Fruit fly (Drosophila melanogaster) whole organism, embryonic: ENCODE results near the gene CG34180.

Experiments
- Aef1 ChIP-seq: fragments of 200-800 bp; sonication (Bioruptor generic); IDR thresholded peaks from 3 replicates; pipeline ENCODE4 v1.3.6; 2022; ENCODE audit warnings: missing biosample characterization, missing genetic modification characterization
- BEAF-32 ChIP-seq: fragments of 200-800 bp; sonication (Bioruptor generic); optimal IDR thresholded peaks from 3 replicates; lab custom pipeline; 2017; ENCODE audit warnings: missing biosample characterization, missing genetic modification characterization, mild to moderate bottlenecking, moderate library complexity, missing genetic modification reagents
- CG10366 ChIP-seq: fragments of 200-800 bp; sonication (Bioruptor generic); IDR thresholded peaks from 2 replicates; pipeline ENCODE4 v1.3.6; 2022; ENCODE audit warnings: missing biosample characterization, missing genetic modification characterization
- CG1233 ChIP-seq: fragments of 200-800 bp; sonication (Bioruptor generic); optimal IDR thresholded peaks from 4 replicates; lab custom pipeline; 2018; ENCODE audit warnings: missing biosample characterization, mild to moderate bottlenecking, missing genetic modification characterization
- CG12391 ChIP-seq: fragments of 200-800 bp; sonication (Bioruptor generic); optimal IDR thresholded peaks from 3 replicates; lab custom pipeline; 2018; ENCODE audit warnings: missing biosample characterization, mild to moderate bottlenecking, missing genetic modification characterization, moderate library complexity
- CG14667 ChIP-seq: fragments of 200-800 bp; sonication (Bioruptor generic); IDR thresholded peaks from 2 replicates; pipeline ENCODE4 v1.3.6; 2022; ENCODE audit warnings: missing biosample characterization, missing genetic modification characterization
- CG1603 ChIP-seq: fragments of 200-800 bp; sonication (Bioruptor generic); optimal IDR thresholded peaks from 2 replicates; lab custom pipeline; 2019; ENCODE audit warnings: missing biosample characterization, mild to moderate bottlenecking, missing genetic modification characterization, moderate library complexity
- CG1792 ChIP-seq: fragments of 200-800 bp; sonication (Bioruptor generic); optimal IDR thresholded peaks from 2 replicates; lab custom pipeline; 2016; ENCODE audit warnings: missing biosample characterization, missing genetic modification characterization
- CG2116 ChIP-seq: fragments of 200-800 bp; sonication (Bioruptor generic); optimal IDR thresholded peaks from 3 replicates; lab custom pipeline; 2018; ENCODE audit warnings: missing biosample characterization, mild to moderate bottlenecking, missing genetic modification characterization
- CG31365 ChIP-seq: fragments of 200-800 bp; sonication (Bioruptor generic); optimal IDR thresholded peaks from 2 replicates; lab custom pipeline; 2018; ENCODE audit warnings: missing biosample characterization, mild to moderate bottlenecking, missing genetic modification characterization
- CG3281 ChIP-seq: fragments of 200-800 bp; sonication (Bioruptor generic); optimal IDR thresholded peaks from 3 replicates; lab custom pipeline; 2017; ENCODE audit warnings: missing biosample characterization, mild to moderate bottlenecking, missing genetic modification characterization
- CG4328 ChIP-seq: fragments of 200-800 bp; sonication (Bioruptor generic); optimal IDR thresholded peaks from 3 replicates; lab custom pipeline; 2017; ENCODE audit warnings: missing biosample characterization, missing genetic modification reagents, missing genetic modification characterization
- CG43689 ChIP-seq: fragments of 200-800 bp; sonication (Bioruptor generic); IDR thresholded peaks from 2 replicates; pipeline ENCODE4 v1.3.6; 2022; ENCODE audit warnings: missing biosample characterization, missing genetic modification characterization
- CG4617 ChIP-seq: fragments of 200-800 bp; sonication (Bioruptor generic); optimal IDR thresholded peaks from 3 replicates; lab custom pipeline; 2016; ENCODE audit warnings: missing biosample characterization, missing genetic modification characterization, borderline replicate concordance
- CG4854 ChIP-seq: fragments of 200-800 bp; sonication (Bioruptor generic); optimal IDR thresholded peaks from 2 replicates; lab custom pipeline; 2016; ENCODE audit warnings: missing biosample characterization, missing genetic modification characterization, inconsistent platforms
- CG5953 ChIP-seq: fragments of 200-800 bp; sonication (Bioruptor generic); IDR thresholded peaks from 2 replicates; pipeline ENCODE4 v1.3.6; 2022; ENCODE audit warnings: missing biosample characterization, missing genetic modification characterization
- CG6254 ChIP-seq: fragments of 200-800 bp; sonication (Bioruptor generic); optimal IDR thresholded peaks from 3 replicates; lab custom pipeline; 2017; ENCODE audit warnings: mild to moderate bottlenecking, missing biosample characterization, missing genetic modification reagents, missing genetic modification characterization
- CG6272 ChIP-seq: fragments of 200-800 bp; sonication (Bioruptor generic); IDR thresholded peaks from 2 replicates; pipeline ENCODE4 v1.3.6; 2022; ENCODE audit warnings: missing biosample characterization, missing genetic modification characterization
- CG8359 ChIP-seq: fragments of 200-800 bp; sonication (Bioruptor generic); optimal IDR thresholded peaks from 2 replicates; lab custom pipeline; 2017; ENCODE audit warnings: missing biosample characterization, mild to moderate bottlenecking, missing genetic modification characterization, borderline replicate concordance
- CrebB ChIP-seq: fragments of 200-800 bp; sonication (Bioruptor generic); optimal IDR thresholded peaks from 3 replicates; lab custom pipeline; 2018; ENCODE audit warnings: missing biosample characterization, mild to moderate bottlenecking, missing genetic modification characterization
- Dbx ChIP-seq: fragments of 200-800 bp; sonication (Bioruptor generic); IDR thresholded peaks from 3 replicates; pipeline ENCODE4 v1.3.6; 2022; ENCODE audit warnings: missing biosample characterization, missing genetic modification characterization
- Dll ChIP-seq: fragments of 200-800 bp; sonication (Bioruptor generic); IDR thresholded peaks from 4 replicates; pipeline ENCODE4 v1.3.6; 2022; ENCODE audit warnings: missing biosample characterization, missing genetic modification characterization; ENCODE audit not compliant: partially characterized antibody
- Dref ChIP-seq: fragments of 200-800 bp; sonication (Bioruptor generic); IDR thresholded peaks from 2 replicates; pipeline ENCODE4 v1.3.6; 2022; ENCODE audit warnings: missing biosample characterization, missing genetic modification characterization
- H2.0 ChIP-seq: fragments of 200-800 bp; sonication (Bioruptor generic); IDR thresholded peaks from 2 replicates; pipeline ENCODE4 v1.3.6; 2022; ENCODE audit warnings: missing biosample characterization, missing genetic modification characterization
- HLH54F ChIP-seq: fragments of 200-800 bp; sonication (Bioruptor generic); optimal IDR thresholded peaks from 3 replicates; lab custom pipeline; 2016; ENCODE audit warnings: missing biosample characterization, missing genetic modification characterization
- HLHmδ ChIP-seq: fragments of 200-800 bp; sonication (Bioruptor generic); optimal IDR thresholded peaks from 2 replicates; lab custom pipeline; 2018; ENCODE audit warnings: missing biosample characterization, mild to moderate bottlenecking, missing genetic modification characterization, moderate library complexity
- Kr ChIP-seq: fragments of 200-800 bp; sonication (Bioruptor generic); optimal IDR thresholded peaks from 2 replicates; lab custom pipeline; 2017; ENCODE audit warnings: missing biosample characterization, mild to moderate bottlenecking, missing genetic modification characterization
- MESR4 ChIP-seq: fragments of 200-800 bp; sonication (Bioruptor generic); optimal IDR thresholded peaks from 2 replicates; lab custom pipeline; 2018; ENCODE audit warnings: missing biosample characterization, mild to moderate bottlenecking, missing genetic modification characterization, moderate library complexity
- Mrtf ChIP-seq: fragments of 200-800 bp; sonication (Bioruptor generic); IDR thresholded peaks from 3 replicates; pipeline ENCODE4 v1.3.6; 2022; ENCODE audit warnings: missing biosample characterization, missing genetic modification characterization
- NC2α ChIP-seq: fragments of 200-800 bp; sonication (Bioruptor generic); optimal IDR thresholded peaks from 2 replicates; lab custom pipeline; 2016; ENCODE audit warnings: missing biosample characterization, missing genetic modification characterization
- Nf-YA ChIP-seq: fragments of 200-800 bp; sonication (Bioruptor generic); IDR thresholded peaks from 2 replicates; pipeline ENCODE4 v1.3.6; 2022; ENCODE audit warnings: missing biosample characterization, missing genetic modification characterization
- Side ChIP-seq: fragments of 200-800 bp; sonication (Bioruptor generic); optimal IDR thresholded peaks from 2 replicates; lab custom pipeline; 2016; ENCODE audit warnings: missing biosample characterization, missing genetic modification characterization
- Sin3A ChIP-seq: fragments of >200 bp; optimal IDR thresholded peaks from 2 replicates; lab custom pipeline; 2018
- ab ChIP-seq: fragments of 200-800 bp; sonication (Bioruptor generic); optimal IDR thresholded peaks from 2 replicates; lab custom pipeline; 2016; ENCODE audit warnings: missing biosample characterization, missing genetic modification characterization
- cas ChIP-seq: fragments of 200-800 bp; sonication (Bioruptor generic); IDR thresholded peaks from 2 replicates; pipeline ENCODE4 v1.3.6; 2022; ENCODE audit warnings: missing biosample characterization, missing genetic modification characterization
- chinmo ChIP-seq: fragments of 200-800 bp; sonication (Bioruptor generic); IDR thresholded peaks from 4 replicates; pipeline ENCODE4 v1.3.6; 2022; ENCODE audit warnings: missing biosample characterization, missing genetic modification characterization; ENCODE audit not compliant: partially characterized antibody
- chm ChIP-seq: fragments of 200-800 bp; sonication (Bioruptor generic); IDR thresholded peaks from 2 replicates; pipeline ENCODE4 v1.3.6; 2022; ENCODE audit warnings: missing biosample characterization, missing genetic modification characterization
- chn ChIP-seq: fragments of 200-800 bp; sonication (Bioruptor generic); optimal IDR thresholded peaks from 2 replicates; lab custom pipeline; 2016; ENCODE audit warnings: missing biosample characterization, missing genetic modification characterization
- crp ChIP-seq, 2 experiments: fragments of 200-800 bp; sonication (Bioruptor generic); optimal IDR thresholded peaks; 2 replicates in 1 of 2; 3 replicates in 1 of 2; lab custom pipeline; 2017; ENCODE audit warnings: missing biosample characterization in 2 of 2, missing genetic modification characterization in 2 of 2, mild to moderate bottlenecking in 1 of 2, moderate library complexity in 1 of 2
- dysf ChIP-seq: fragments of 200-800 bp; sonication (Bioruptor generic); IDR thresholded peaks from 3 replicates; pipeline ENCODE4 v1.3.6; 2022; ENCODE audit warnings: missing biosample characterization, missing genetic modification characterization
- ind ChIP-seq: fragments of 200-800 bp; sonication (Bioruptor generic); optimal IDR thresholded peaks from 3 replicates; lab custom pipeline; 2016; ENCODE audit warnings: missing biosample characterization, missing genetic modification characterization
- jing ChIP-seq: fragments of 200-800 bp; sonication (Bioruptor generic); optimal IDR thresholded peaks from 2 replicates; lab custom pipeline; 2018; ENCODE audit warnings: missing biosample characterization, mild to moderate bottlenecking, missing genetic modification characterization
- lov ChIP-seq, 2 experiments: fragments of 200-800 bp in 1 of 2; fragments of >200 bp in 1 of 2; sonication (Bioruptor generic) in 1 of 2; IDR thresholded peaks in 1 of 2; optimal IDR thresholded peaks in 1 of 2; 2 replicates in 1 of 2; 3 replicates in 1 of 2; pipeline versions ENCODE4 v1.3.6 to Lab custom; 2017 to 2022; ENCODE audit warnings: missing biosample characterization in 1 of 2, missing genetic modification characterization in 1 of 2
- nerfin-2 ChIP-seq: fragments of 200-800 bp; sonication (Bioruptor generic); IDR thresholded peaks from 2 replicates; pipeline ENCODE4 v1.3.6; 2022; ENCODE audit warnings: missing biosample characterization, missing genetic modification characterization; ENCODE audit not compliant: partially characterized antibody
- pzg ChIP-seq: fragments of 200-800 bp; sonication (Bioruptor generic); optimal IDR thresholded peaks from 3 replicates; lab custom pipeline; 2018; ENCODE audit warnings: missing biosample characterization, mild to moderate bottlenecking, missing genetic modification characterization, moderate library complexity
- so ChIP-seq: fragments of 200-800 bp; sonication (Bioruptor generic); IDR thresholded peaks from 3 replicates; pipeline ENCODE4 v1.3.6; 2022; ENCODE audit warnings: missing biosample characterization, missing genetic modification characterization
- sr ChIP-seq: fragments of 200-800 bp; sonication (Bioruptor generic); IDR thresholded peaks from 3 replicates; pipeline ENCODE4 v1.3.6; 2022; ENCODE audit warnings: missing biosample characterization, missing genetic modification characterization
- tgo ChIP-seq: fragments of 200-800 bp; sonication (Bioruptor generic); IDR thresholded peaks from 3 replicates; pipeline ENCODE4 v1.3.6; 2022; ENCODE audit warnings: missing biosample characterization, missing genetic modification characterization
- unc-4 ChIP-seq: fragments of 200-800 bp; sonication (Bioruptor generic); IDR thresholded peaks from 2 replicates; pipeline ENCODE4 v1.3.6; 2022; ENCODE audit warnings: missing biosample characterization, missing genetic modification characterization; ENCODE audit not compliant: partially characterized antibody
- zfh1 ChIP-seq: fragments of 200-800 bp; sonication (Bioruptor generic); IDR thresholded peaks from 3 replicates; pipeline ENCODE4 v1.3.6; 2022; ENCODE audit warnings: missing biosample characterization, missing genetic modification characterization

Gene CG34180

dm6 chr2L:6047528-6048160 is 12.7 kb upstream of the CG34180 start, which contains the start of gene IPIP (continued):
- TF ChIP-seq lov (optimal IDR thresholded peaks at IDR 0.05; lab: Kevin White, UChicago) (no peak), lov (GFP tag; IDR thresholded peaks at IDR 0.05; lab: Robert Waterston, UW) (peak; percentile 60; the same call in 1 of the 3 replicates), unc-4 (GFP tag; lab: Robert Waterston, UW) (peak; percentile 81), Side (GFP tag; lab: Kevin White, UChicago) (no peak), chinmo (peak; percentile 80; the same call in 1 of the 4 replicates), chn (peak; percentile 62), nerfin-2 (GFP tag; lab: Robert Waterston, UW) (peak; percentile 63), Nf-YA (GFP tag; lab: Robert Waterston, UW) (peak; percentile 39; the same call in 1 of the 2 replicates), CG1233 (GFP tag; lab: Kevin White, UChicago) (peak; percentile 53), Sin3A (lab: Kevin White, UChicago) (peak; percentile 34), CG12391 (peak; percentile 12), CG10366 (no peak), HLH54F (GFP tag; lab: Kevin White, UChicago) (peak; percentile 34), Dll (peak; percentile 74; the same call in 3 of the 4 replicates), tgo (GFP tag; lab: Robert Waterston, UW) (peak; percentile 29; the same call in 1 of the 3 replicates), CrebB (tag; lab: Kevin White, UChicago) (no peak), pzg (GFP tag; lab: Kevin White, UChicago) (peak; percentile 83), chm (GFP tag; lab: Robert Waterston, UW) (peak; percentile 58), HLHmδ (GFP tag; lab: Kevin White, UChicago) (peak; percentile 3), zfh1 (GFP tag; lab: Robert Waterston, UW) (peak; percentile 54; the same call in 2 of the 3 replicates), BEAF-32 (GFP tag; lab: Kevin White, UChicago) (peak; percentile 86), NC2α (GFP tag; lab: Kevin White, UChicago) (no peak), CG8359 (no peak), Mrtf (GFP tag; lab: Robert Waterston, UW) (peak; percentile 22; the same call in 1 of the 3 replicates), dysf (GFP tag; lab: Robert Waterston, UW) (0 out of 3 replicates have a peak, but pooled peaks have one; percentile 1), Aef1 (GFP tag; lab: Robert Waterston, UW) (peak; percentile 30; the same call in 1 of the 3 replicates), CG4854 (no peak), CG4328 (no peak), CG1792 (GFP tag; lab: Kevin White, UChicago) (no peak), CG5953 (GFP tag; lab: Robert Waterston, UW) (no peak), H2.0 (GFP tag; lab: Robert Waterston, UW) (no peak), ind (GFP tag; lab: Kevin White, UChicago) (peak; percentile 12), CG3281 (GFP tag; lab: Kevin White, UChicago) (peak; percentile 7), sr (0 out of 3 replicates have a peak, but pooled peaks have one; percentile 3), CG6272 (GFP tag; lab: Robert Waterston, UW) (peak; percentile 63)
- TF ChIP-seq, all 482 proteins: peak for 194

dm6 chr2L:6048542-6048941 is 11.8 kb upstream of the CG34180 start, which contains the start of the genes CG34179 and slmo:
Gene CG34179 (minus strand): TSS chr2L:6048706.
Gene slmo (minus strand): TSS chr2L:6048706.
- TF ChIP-seq Kr = no peak
- peak; percentile 41 for TF ChIP-seq MESR4
- TF ChIP-seq CG2116 = peak; percentile 33
- TF ChIP-seq jing (GFP tag; lab: Kevin White, UChicago) = no peak
- peak; percentile 32 for TF ChIP-seq CG4617
- peak; percentile 42 for TF ChIP-seq pzg (GFP tag; lab: Kevin White, UChicago)
- TF ChIP-seq crp (GFP tag; optimal IDR thresholded peaks at IDR 0.05; lab: Kevin White, UChicago) = peak; percentile 2 to 90
- no peak for TF ChIP-seq CG43689 (GFP tag; lab: Robert Waterston, UW)
- peak; percentile 12 for TF ChIP-seq CG1603 (tag; lab: Kevin White, UChicago)
- TF ChIP-seq cas = no peak
- peak; percentile 76 for TF ChIP-seq CG6254 (GFP tag; lab: Kevin White, UChicago)
- 0 out of 3 replicates have a peak, but pooled peaks have one; percentile 8 for TF ChIP-seq so
- TF ChIP-seq CG14667 (GFP tag; lab: Robert Waterston, UW) = no peak
- no peak for TF ChIP-seq ab
- TF ChIP-seq CG12391 = no peak
- TF ChIP-seq Dbx (GFP tag; lab: Robert Waterston, UW) = no peak
- no peak for TF ChIP-seq CG31365 (tag; lab: Kevin White, UChicago)
- peak; percentile 66 for TF ChIP-seq Dref
